Worm (Caenorhabditis elegans): ENCODE data around the gene C14F11.7.

Gene C14F11.7

DNA sequence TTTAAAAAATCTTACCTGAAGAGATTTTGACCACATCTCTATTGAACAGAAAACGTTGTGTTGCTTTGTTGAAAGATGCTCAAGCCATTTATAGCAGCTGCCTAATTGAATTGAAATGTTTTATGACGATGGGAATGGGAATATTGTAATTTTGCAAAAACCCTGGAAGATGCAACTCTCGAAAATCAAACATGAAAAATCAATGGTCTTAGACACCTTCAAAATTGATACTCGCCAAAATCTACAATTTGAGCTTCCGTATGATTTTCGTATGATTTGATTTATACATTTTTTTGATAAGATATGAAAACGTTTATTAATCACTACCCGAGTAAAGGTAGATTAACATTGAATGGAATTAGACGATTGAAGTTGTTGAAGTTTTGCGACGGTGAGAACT lies at the start of gene C14F11.7:
C14F11.7 (minus strand) TSS at position 101 of the 400 bp plus-strand sequence.
- no peak for TF ChIP-seq tab-1 (GFP tag; IDR thresholded peaks at IDR 0.05)
- TF ChIP-seq cog-1 (tag; optimal IDR thresholded peaks at IDR 0.05), result no peak
- no peak for TF ChIP-seq ztf-29 (GFP tag; IDR thresholded peaks at IDR 0.05)
- no peak for TF ChIP-seq med-1 (GFP tag; optimal IDR thresholded peaks at IDR 0.05; ENCODE audit: insufficient read depth)
- TF ChIP-seq klf-2 (GFP tag; conservative IDR thresholded peaks at IDR 0.05), result no peak
- no peak for TF ChIP-seq ref-1 (GFP tag; conservative IDR thresholded peaks at IDR 0.05)
- no peak for TF ChIP-seq ztf-23 (GFP tag; IDR thresholded peaks at IDR 0.05)
- no peak for TF ChIP-seq flt-1 (GFP tag; IDR thresholded peaks at IDR 0.05)
- no peak for TF ChIP-seq T22C8.4 (GFP tag; IDR thresholded peaks at IDR 0.05)

ce11 chrX:6256969-6257368 lies 48.6 kb upstream of the C14F11.7 start:
- TF ChIP-seq med-1 (GFP tag; optimal IDR thresholded peaks at IDR 0.05; ENCODE audit: insufficient read depth), result no peak
- TF ChIP-seq cog-1 (tag; optimal IDR thresholded peaks at IDR 0.05), result no peak
- no peak for TF ChIP-seq ztf-29 (GFP tag; IDR thresholded peaks at IDR 0.05)
- no peak for TF ChIP-seq klf-2 (GFP tag; conservative IDR thresholded peaks at IDR 0.05)
- TF ChIP-seq T22C8.4 (GFP tag; IDR thresholded peaks at IDR 0.05), result no peak
- TF ChIP-seq tab-1 (GFP tag; IDR thresholded peaks at IDR 0.05), result no peak
- TF ChIP-seq flt-1 (GFP tag; IDR thresholded peaks at IDR 0.05), result no peak
- TF ChIP-seq ztf-23 (GFP tag; IDR thresholded peaks at IDR 0.05), result no peak
- no peak for TF ChIP-seq ref-1 (GFP tag; conservative IDR thresholded peaks at IDR 0.05)

- TF ChIP-seq flt-1 (GFP tag; IDR thresholded peaks at IDR 0.05) (no peak), cog-1 (tag; optimal IDR thresholded peaks at IDR 0.05) (no peak), med-1 (GFP tag; optimal IDR thresholded peaks at IDR 0.05; ENCODE audit: insufficient read depth) (no peak), ref-1 (GFP tag; conservative IDR thresholded peaks at IDR 0.05) (no peak), T22C8.4 (GFP tag; IDR thresholded peaks at IDR 0.05) (no peak), ztf-29 (GFP tag; IDR thresholded peaks at IDR 0.05) (no peak), tab-1 (GFP tag; IDR thresholded peaks at IDR 0.05) (no peak), klf-2 (GFP tag; conservative IDR thresholded peaks at IDR 0.05) (no peak), ztf-23 (GFP tag; IDR thresholded peaks at IDR 0.05) (no peak)
These were observed 48.1 kb upstream of the C14F11.7 start for ce11 chrX:6256430-6256829.

- TF ChIP-seq flt-1 (GFP tag; IDR thresholded peaks at IDR 0.05), result 0 out of 2 replicates have a peak, but pooled peaks have one; percentile 60
- no peak for TF ChIP-seq cog-1 (tag; optimal IDR thresholded peaks at IDR 0.05)
- no peak for TF ChIP-seq med-1 (GFP tag; optimal IDR thresholded peaks at IDR 0.05; ENCODE audit: insufficient read depth)
- no peak for TF ChIP-seq tab-1 (GFP tag; IDR thresholded peaks at IDR 0.05)
These were observed 47.2 kb upstream of the C14F11.7 start for ce11 chrX:6255561-6255960.

ce11 chrX:6254671-6255031 lies 46.3 kb upstream of the C14F11.7 start:
- no peak for TF ChIP-seq tab-1 (GFP tag; IDR thresholded peaks at IDR 0.05)
- no peak for TF ChIP-seq flt-1 (GFP tag; IDR thresholded peaks at IDR 0.05)
- TF ChIP-seq T22C8.4 (GFP tag; IDR thresholded peaks at IDR 0.05), result no peak
- no peak for TF ChIP-seq klf-2 (GFP tag; conservative IDR thresholded peaks at IDR 0.05)
- TF ChIP-seq med-1 (GFP tag; optimal IDR thresholded peaks at IDR 0.05; ENCODE audit: insufficient read depth), result no peak
- no peak for TF ChIP-seq cog-1 (tag; optimal IDR thresholded peaks at IDR 0.05)
- no peak for TF ChIP-seq ztf-23 (GFP tag; IDR thresholded peaks at IDR 0.05)
- no peak for TF ChIP-seq ref-1 (GFP tag; conservative IDR thresholded peaks at IDR 0.05)

DNA sequence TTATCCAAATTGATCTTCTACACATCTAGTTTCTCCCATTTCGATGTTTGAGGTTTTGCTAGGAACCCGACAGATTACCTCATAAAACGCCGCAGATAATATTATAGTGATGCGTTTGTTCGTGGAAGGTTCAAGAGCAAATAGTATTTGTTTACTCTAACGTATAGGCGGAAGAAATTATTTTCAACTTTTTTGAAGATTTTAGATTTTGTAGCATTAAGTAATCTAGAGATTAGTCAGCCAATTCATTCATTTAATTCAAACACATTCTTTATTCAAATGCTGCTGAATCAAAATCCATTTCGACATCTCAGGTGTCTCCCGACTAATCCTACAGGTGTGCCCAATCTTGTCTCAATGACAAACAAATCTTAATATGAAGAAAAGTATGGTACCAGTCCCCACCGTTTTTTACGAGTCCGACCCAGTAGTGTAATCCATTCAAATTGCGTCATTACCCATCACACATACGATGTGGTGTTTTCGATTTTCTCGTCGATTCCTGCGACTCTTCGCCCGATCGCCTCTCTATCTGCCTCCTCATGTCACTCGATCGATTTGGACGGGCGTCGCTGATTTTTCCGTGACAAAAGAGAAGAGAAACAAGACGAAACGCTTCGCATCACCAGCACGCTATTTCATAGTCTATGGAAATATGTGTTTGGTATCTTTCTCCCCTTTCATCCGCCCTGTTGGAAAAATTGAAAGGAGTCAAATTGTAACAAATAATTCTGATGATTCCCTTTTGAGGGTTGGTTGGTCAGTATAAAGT lies 45.7 kb upstream of the C14F11.7 start:
- TF ChIP-seq ztf-29 (GFP tag; IDR thresholded peaks at IDR 0.05) (no peak), klf-2 (GFP tag; conservative IDR thresholded peaks at IDR 0.05) (no peak), flt-1 (GFP tag; IDR thresholded peaks at IDR 0.05) (peak; percentile 53; the same call in 1 of the 2 replicates), cog-1 (tag; optimal IDR thresholded peaks at IDR 0.05) (peak; percentile 16), med-1 (GFP tag; optimal IDR thresholded peaks at IDR 0.05; ENCODE audit: insufficient read depth) (no peak), ref-1 (GFP tag; conservative IDR thresholded peaks at IDR 0.05) (no peak), ztf-23 (GFP tag; IDR thresholded peaks at IDR 0.05) (no peak), tab-1 (GFP tag; IDR thresholded peaks at IDR 0.05) (peak; percentile 47; the same call in 1 of the 2 replicates), T22C8.4 (GFP tag; IDR thresholded peaks at IDR 0.05) (peak; percentile 31; the same call in 1 of the 2 replicates)

DNA sequence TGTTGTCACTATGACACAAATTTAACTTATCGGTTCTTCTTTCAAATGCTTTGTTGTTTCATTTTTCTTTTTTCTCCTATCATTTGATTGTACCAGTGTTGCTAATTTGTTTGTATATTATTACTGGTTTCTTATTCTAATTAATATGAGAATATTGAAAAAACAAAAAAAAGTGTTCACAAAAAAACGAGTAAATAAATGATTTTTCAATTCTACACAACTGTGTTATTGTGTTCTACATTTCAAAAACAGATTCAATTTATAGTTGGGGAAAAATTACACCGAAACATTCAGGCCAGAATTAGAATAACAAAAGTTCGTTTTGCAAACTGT lies 45.2 kb upstream of the C14F11.7 start:
- no peak for TF ChIP-seq ref-1 (GFP tag; conservative IDR thresholded peaks at IDR 0.05)
- no peak for TF ChIP-seq med-1 (GFP tag; optimal IDR thresholded peaks at IDR 0.05; ENCODE audit: insufficient read depth)
- TF ChIP-seq T22C8.4 (GFP tag; IDR thresholded peaks at IDR 0.05), result no peak

DNA sequence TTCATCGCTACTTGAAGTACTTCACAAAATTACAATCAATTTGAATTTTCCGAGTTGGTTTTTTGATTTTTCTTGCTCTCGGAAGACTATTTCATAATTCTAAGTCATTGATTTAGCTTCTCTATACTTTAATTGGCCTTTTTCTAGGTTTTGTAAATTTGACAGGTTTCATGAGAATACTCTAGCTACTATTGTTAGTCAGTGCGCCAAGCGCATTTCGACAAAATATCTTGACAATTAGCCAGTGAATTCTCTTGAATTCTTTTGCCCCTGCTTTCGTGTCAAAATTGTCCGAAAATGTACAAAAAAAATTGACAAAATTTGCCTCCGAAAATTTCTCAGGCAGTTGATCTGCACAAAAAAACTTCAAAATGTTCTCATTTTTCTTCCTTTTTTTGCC lies 44.8 kb upstream of the C14F11.7 start:
- no peak for TF ChIP-seq ztf-29 (GFP tag; IDR thresholded peaks at IDR 0.05)
- no peak for TF ChIP-seq ztf-23 (GFP tag; IDR thresholded peaks at IDR 0.05)
- TF ChIP-seq tab-1 (GFP tag; IDR thresholded peaks at IDR 0.05), result no peak

DNA sequence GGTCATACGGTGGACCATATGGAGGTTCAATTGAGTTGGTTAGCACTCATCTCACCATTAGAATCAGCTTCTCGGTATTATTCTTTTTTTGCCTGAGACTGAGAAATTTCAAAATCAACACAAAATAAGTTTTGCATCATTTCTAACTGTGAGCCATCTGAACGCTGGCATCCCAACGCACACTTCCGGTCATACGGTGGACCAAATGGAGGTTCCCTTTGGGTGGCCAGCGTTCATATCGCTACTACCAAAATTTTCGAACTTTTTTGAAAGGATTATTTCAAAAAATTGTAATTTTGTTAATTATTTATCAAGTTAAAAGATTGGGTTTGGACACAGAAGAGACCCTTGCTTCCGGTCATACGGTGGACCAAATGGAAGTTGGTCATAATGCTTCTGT lies 44.4 kb upstream of the C14F11.7 start:
- TF ChIP-seq ref-1 (GFP tag; conservative IDR thresholded peaks at IDR 0.05) (no peak), flt-1 (GFP tag; IDR thresholded peaks at IDR 0.05) (no peak), med-1 (GFP tag; optimal IDR thresholded peaks at IDR 0.05; ENCODE audit: insufficient read depth) (no peak), T22C8.4 (GFP tag; IDR thresholded peaks at IDR 0.05) (no peak), klf-2 (GFP tag; conservative IDR thresholded peaks at IDR 0.05) (no peak)

- TF ChIP-seq ztf-29 (GFP tag; IDR thresholded peaks at IDR 0.05) (no peak), flt-1 (GFP tag; IDR thresholded peaks at IDR 0.05) (peak; percentile 36; the same call in 1 of the 2 replicates), cog-1 (tag; optimal IDR thresholded peaks at IDR 0.05) (peak; percentile 10), T22C8.4 (GFP tag; IDR thresholded peaks at IDR 0.05) (no peak), med-1 (GFP tag; optimal IDR thresholded peaks at IDR 0.05; ENCODE audit: insufficient read depth) (no peak), ztf-23 (GFP tag; IDR thresholded peaks at IDR 0.05) (no peak), ref-1 (GFP tag; conservative IDR thresholded peaks at IDR 0.05) (no peak), tab-1 (GFP tag; IDR thresholded peaks at IDR 0.05) (no peak), klf-2 (GFP tag; conservative IDR thresholded peaks at IDR 0.05) (no peak)
These were observed 43.7 kb upstream of the C14F11.7 start for ce11 chrX:6251947-6252617.

Measured in whole organism, midembryonic.